Worm (Caenorhabditis elegans) whole organism, mixed stage, embryonic: ENCODE results near the gene srt-4.
"Not testable (repeated sequence)": the region's sequence is repeated elsewhere in the genome, so short reads cannot be mapped to it uniquely, and the experiment has no call there.

Source experiments
- M03D4.4 ChIP-seq: sonication (generic microtip); optimal IDR thresholded peaks from 2 replicates; lab custom pipeline; 2017; ENCODE audit warnings: mild to moderate bottlenecking, missing genetic modification characterization, missing compliant biosample characterization
- blmp-1 ChIP-seq: fragments of 150-350 bp; optimal IDR thresholded peaks from 2 replicates; lab custom pipeline; 2014; ENCODE audit warnings: missing biosample characterization, missing genetic modification characterization
- ceh-43 ChIP-seq: fragments of 200-800 bp; sonication (Bioruptor generic); optimal IDR thresholded peaks from 2 replicates; lab custom pipeline; 2018; ENCODE audit warnings: mild to moderate bottlenecking, missing genetic modification characterization, moderate library complexity, missing compliant biosample characterization
- ceh-83 ChIP-seq: fragments of 200-800 bp; sonication (Bioruptor generic); optimal IDR thresholded peaks from 2 replicates; lab custom pipeline; 2018; ENCODE audit warnings: mild to moderate bottlenecking, missing genetic modification characterization, missing compliant biosample characterization
- ces-1 ChIP-seq: fragments of 150-350 bp; optimal IDR thresholded peaks from 2 replicates; lab custom pipeline; 2014; ENCODE audit warnings: missing biosample characterization, missing genetic modification reagents, missing genetic modification characterization
- drap-1 ChIP-seq: fragments of 200-800 bp; sonication (Bioruptor generic); optimal IDR thresholded peaks from 3 replicates; lab custom pipeline; 2018; ENCODE audit warnings: mild to moderate bottlenecking, missing genetic modification characterization, missing compliant biosample characterization
- elt-1 ChIP-seq: sonication (generic microtip); optimal IDR thresholded peaks from 2 replicates; lab custom pipeline; 2017; ENCODE audit warnings: missing genetic modification characterization, mild to moderate bottlenecking, missing compliant biosample characterization, antibody characterized with exemption, moderate library complexity, borderline replicate concordance; ENCODE audit not compliant: insufficient read depth
- elt-3 ChIP-seq: fragments of 150-350 bp; optimal IDR thresholded peaks from 2 replicates; lab custom pipeline; 2014; ENCODE audit warnings: missing biosample characterization, missing genetic modification characterization
- flh-1 ChIP-seq: fragments of 200-800 bp; sonication (Bioruptor generic); optimal IDR thresholded peaks from 2 replicates; lab custom pipeline; 2018; ENCODE audit warnings: mild to moderate bottlenecking, missing genetic modification characterization, moderate library complexity, missing compliant biosample characterization
- ham-2 ChIP-seq: fragments of 200-800 bp; sonication (Bioruptor generic); optimal IDR thresholded peaks from 2 replicates; lab custom pipeline; 2018; ENCODE audit warnings: mild to moderate bottlenecking, missing genetic modification characterization, missing compliant biosample characterization
- hlh-1 ChIP-seq: fragments of 150-350 bp; optimal IDR thresholded peaks from 2 replicates; lab custom pipeline; 2014; ENCODE audit warnings: missing biosample characterization, missing genetic modification reagents, missing genetic modification characterization
- lin-13 ChIP-seq: fragments of 150-350 bp; optimal IDR thresholded peaks from 2 replicates; lab custom pipeline; 2014; ENCODE audit warnings: missing biosample characterization, missing genetic modification characterization
- lin-32 ChIP-seq: fragments of 200-800 bp; sonication (Bioruptor generic); optimal IDR thresholded peaks from 2 replicates; lab custom pipeline; 2018; ENCODE audit warnings: mild to moderate bottlenecking, missing genetic modification characterization, missing compliant biosample characterization
- mep-1 ChIP-seq: fragments of 150-350 bp; optimal IDR thresholded peaks from 2 replicates; lab custom pipeline; 2017; ENCODE audit warnings: missing biosample characterization, missing genetic modification reagents, missing genetic modification characterization, inconsistent platforms
- mls-2 ChIP-seq: sonication (generic microtip); optimal IDR thresholded peaks from 2 replicates; lab custom pipeline; 2016; ENCODE audit warnings: mild to moderate bottlenecking, missing genetic modification characterization, moderate library complexity, missing compliant biosample characterization
- nhr-2 ChIP-seq: fragments of 150-350 bp; optimal IDR thresholded peaks from 2 replicates; lab custom pipeline; 2014; ENCODE audit warnings: missing biosample characterization, missing genetic modification characterization
- nhr-237 ChIP-seq: fragments of 150-350 bp; optimal IDR thresholded peaks from 2 replicates; lab custom pipeline; 2014; ENCODE audit warnings: missing biosample characterization, missing genetic modification characterization
- nhr-28 ChIP-seq: fragments of 150-350 bp; optimal IDR thresholded peaks from 2 replicates; lab custom pipeline; 2014; ENCODE audit warnings: missing biosample characterization, missing genetic modification characterization
- pha-4 ChIP-seq: fragments of 150-350 bp; optimal IDR thresholded peaks from 2 replicates; lab custom pipeline; 2018; ENCODE audit warnings: missing biosample characterization, missing genetic modification reagents, missing genetic modification characterization
- sem-2 ChIP-seq: fragments of 200-800 bp; sonication (Bioruptor generic); optimal IDR thresholded peaks from 2 replicates; lab custom pipeline; 2018; ENCODE audit warnings: mild to moderate bottlenecking, missing genetic modification characterization, missing compliant biosample characterization
- tbx-8 ChIP-seq: fragments of 200-800 bp; sonication (Bioruptor generic); optimal IDR thresholded peaks from 2 replicates; lab custom pipeline; 2018; ENCODE audit warnings: mild to moderate bottlenecking, missing genetic modification characterization, moderate library complexity, missing compliant biosample characterization
- unc-120 ChIP-seq: sonication (generic microtip); optimal IDR thresholded peaks from 2 replicates; lab custom pipeline; 2017; ENCODE audit warnings: missing genetic modification characterization, missing compliant biosample characterization; ENCODE audit not compliant: poor library complexity, severe bottlenecking
- unc-39 ChIP-seq: fragments of 150-350 bp; optimal IDR thresholded peaks from 2 replicates; lab custom pipeline; 2014; ENCODE audit warnings: missing biosample characterization, missing genetic modification characterization
- ztf-11 ChIP-seq: fragments of 150-350 bp; optimal IDR thresholded peaks from 2 replicates; lab custom pipeline; 2014; ENCODE audit warnings: missing biosample characterization, missing genetic modification characterization

The srt-4 gene

DNA sequence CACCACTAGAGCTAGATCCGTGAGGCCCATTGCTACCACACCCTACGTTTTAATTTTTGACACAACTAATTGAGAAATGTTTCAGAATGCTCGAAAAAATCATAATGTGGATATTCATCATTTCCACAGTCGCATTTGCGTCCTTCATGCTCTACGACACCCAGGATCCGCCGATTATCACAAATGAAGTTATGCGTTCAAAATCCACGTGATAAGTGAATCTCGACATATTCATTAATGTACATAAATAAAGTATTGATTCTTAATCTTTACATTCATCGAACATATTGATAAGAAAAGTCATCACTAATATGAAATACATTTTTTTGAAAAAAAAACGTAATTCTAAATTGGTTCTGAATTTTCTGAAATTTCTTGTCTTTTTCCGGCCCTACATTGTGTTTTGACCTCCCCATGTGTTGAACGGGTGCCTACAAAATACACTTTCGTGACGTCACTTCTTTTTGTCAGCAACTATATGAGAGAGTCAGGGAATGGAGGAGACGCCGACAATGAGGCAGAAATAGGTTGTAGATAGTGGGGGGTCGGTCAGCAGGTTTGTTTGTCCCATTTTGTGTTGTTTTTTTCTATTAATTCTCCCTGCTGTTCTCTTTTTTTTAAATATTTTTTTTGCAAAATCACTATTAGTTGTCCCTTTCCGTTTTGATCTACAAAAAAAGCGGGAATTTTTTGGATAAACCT, 37.4 kb downstream of the srt-4 start, which contains the start of gene F53E10.1:
Gene F53E10.1 (plus strand): TSS at position 325 of the 702 bp plus-strand sequence.
- TF ChIP-seq pha-4 (tag; lab: Kevin White, UChicago), result no peak
- peak; percentile 7 for TF ChIP-seq ceh-83 (GFP tag; lab: Kevin White, UChicago)
- TF ChIP-seq unc-120 (tag; lab: Kevin White, UChicago), result no peak
- no peak for TF ChIP-seq blmp-1 (tag; lab: Kevin White, UChicago)
- TF ChIP-seq, all 35 proteins: peak for 1

DNA sequence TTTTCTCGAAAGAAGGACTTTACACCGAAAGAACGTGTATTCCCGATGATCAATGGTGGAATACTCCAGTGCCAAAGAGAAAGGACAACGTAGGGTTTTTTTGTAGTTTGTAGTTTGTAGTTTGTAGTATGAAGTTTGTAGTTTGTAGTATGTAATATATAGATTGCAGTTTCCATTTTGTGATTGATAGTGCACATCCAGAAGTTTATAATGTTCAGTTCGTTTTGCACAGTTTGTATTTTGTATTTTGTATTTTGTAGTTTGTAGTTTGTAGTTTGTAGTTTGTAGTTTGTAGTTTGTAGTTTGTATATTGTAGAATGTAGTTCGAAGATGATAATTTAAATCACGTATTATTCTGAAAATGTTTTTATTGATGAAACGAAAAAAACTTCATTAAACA, 39.8 kb downstream of the srt-4 start:
- TF ChIP-seq nhr-28 (tag; lab: Kevin White, UChicago) (no peak), drap-1 (GFP tag; lab: Kevin White, UChicago) (no peak), mep-1 (tag; lab: Kevin White, UChicago) (no peak), unc-120 (tag; lab: Kevin White, UChicago) (no peak), lin-13 (no peak), elt-1 (tag; lab: Kevin White, UChicago) (no peak), nhr-2 (tag; lab: Kevin White, UChicago) (no peak), tbx-8 (GFP tag; lab: Kevin White, UChicago) (no peak)
- TF ChIP-seq, all 35 proteins: peak for 0

DNA sequence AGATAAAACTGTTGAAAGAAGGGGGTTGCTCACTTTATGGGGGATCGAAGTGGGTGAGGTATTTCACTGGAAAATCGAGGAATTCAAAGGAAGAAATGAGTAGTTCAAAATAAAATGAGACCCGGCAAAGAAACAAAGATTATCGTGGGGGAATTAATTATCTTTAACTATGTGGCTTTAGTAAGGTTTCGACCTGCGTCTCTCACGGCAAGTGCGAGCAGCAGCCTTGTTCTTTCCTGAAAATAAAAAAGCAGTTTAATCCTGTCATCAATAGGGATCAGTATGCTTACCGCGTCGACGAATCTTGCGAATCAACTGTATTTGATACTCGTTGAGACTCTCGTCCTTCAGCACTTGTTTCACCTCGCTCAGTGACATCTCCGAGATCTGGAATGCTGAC, 44.2 kb downstream of the srt-4 start, which contains the start of gene srh-271:
Gene srh-271 (minus strand): TSS at position 101 of the 400 bp plus-strand sequence.
- no peak for TF ChIP-seq ham-2 (GFP tag; lab: Kevin White, UChicago)
- TF ChIP-seq nhr-237 (tag; lab: Kevin White, UChicago), result no peak
- no peak for TF ChIP-seq lin-32 (GFP tag; lab: Kevin White, UChicago)
- TF ChIP-seq tbx-8 (GFP tag; lab: Kevin White, UChicago), result no peak
- no peak for TF ChIP-seq hlh-1 (tag; lab: Kevin White, UChicago)
- TF ChIP-seq sem-2 (GFP tag; lab: Kevin White, UChicago), result no peak
- no peak for TF ChIP-seq unc-39 (tag; lab: Kevin White, UChicago)
- no peak for TF ChIP-seq nhr-28 (tag; lab: Kevin White, UChicago)
- TF ChIP-seq elt-1 (tag; lab: Kevin White, UChicago), result no peak
- TF ChIP-seq ces-1 (GFP tag; lab: Kevin White, UChicago), result no peak
- TF ChIP-seq unc-120 (tag; lab: Kevin White, UChicago), result no peak
- no peak for TF ChIP-seq ceh-43 (GFP tag; lab: Kevin White, UChicago)

DNA sequence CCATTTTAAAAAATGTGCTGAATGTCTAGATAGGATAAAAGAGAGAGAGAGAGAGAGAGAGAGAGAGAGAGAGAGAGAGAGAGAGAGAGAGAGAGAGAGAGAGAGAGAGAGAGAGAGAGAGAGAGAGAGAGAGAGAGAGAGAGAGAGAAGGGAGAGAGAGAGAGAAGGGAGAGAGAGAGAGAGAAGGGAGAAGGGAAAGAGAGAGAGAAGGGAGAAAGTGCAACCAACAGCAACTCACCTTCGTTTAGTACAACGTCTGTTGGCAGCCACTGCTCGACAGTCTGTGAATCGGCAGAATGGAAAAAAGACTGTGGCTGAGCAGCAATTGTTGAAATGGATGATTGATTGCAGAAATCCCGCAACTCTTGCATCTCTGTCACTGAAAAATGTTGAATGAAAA, 46.1 kb downstream of the srt-4 start:
- peak; percentile 3 for TF ChIP-seq mls-2 (tag; lab: Kevin White, UChicago)
- TF ChIP-seq M03D4.4 (tag; lab: Kevin White, UChicago), result peak; percentile 32
- no peak for TF ChIP-seq ceh-43 (GFP tag; lab: Kevin White, UChicago)
- no peak for TF ChIP-seq flh-1 (GFP tag; lab: Kevin White, UChicago)
- no peak for TF ChIP-seq ztf-11 (tag; lab: Kevin White, UChicago)
- TF ChIP-seq lin-32 (GFP tag; lab: Kevin White, UChicago), result peak; percentile 45
- TF ChIP-seq drap-1 (GFP tag; lab: Kevin White, UChicago), result no peak

DNA sequence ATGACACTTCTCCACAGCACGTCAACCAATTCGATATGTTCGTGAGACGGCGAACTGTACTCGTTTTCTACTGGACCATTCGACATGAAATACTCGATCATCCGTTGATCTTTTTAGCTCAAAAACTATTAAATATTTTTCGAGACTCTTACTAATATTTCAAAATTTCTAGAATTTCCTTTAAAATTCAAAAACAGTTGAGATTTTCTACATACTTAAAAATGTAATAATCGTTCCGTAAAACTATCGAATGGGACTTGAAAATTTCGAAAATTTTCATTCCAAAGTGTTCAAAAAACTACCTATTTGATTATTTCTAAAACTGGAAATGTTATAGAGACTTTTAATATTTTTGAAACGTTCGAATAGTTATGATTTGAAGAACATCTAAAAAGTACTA, 47.7 kb downstream of the srt-4 start, which contains the start of gene sknr-1:
Gene sknr-1 (minus strand): TSS at position 101 of the 400 bp plus-strand sequence.
- TF ChIP-seq ztf-11 (tag; lab: Kevin White, UChicago); lin-13; elt-3 (tag; lab: Kevin White, UChicago): not testable (repeated sequence)
- TF ChIP-seq, all 35 proteins: peak for 0; not testable (repeated sequence) for 35
